Fruit fly (Drosophila melanogaster) whole organism, embryonic: ENCODE results near the gene scramb2.

Experiments
- Asciz ChIP-seq: fragments of 200-800 bp; sonication (Bioruptor generic); optimal IDR thresholded peaks from 2 replicates; lab custom pipeline; 2017; ENCODE audit warnings: missing biosample characterization, mild to moderate bottlenecking, missing genetic modification characterization, missing genetic modification reagents
- BEAF-32 ChIP-seq: fragments of 200-800 bp; sonication (Bioruptor generic); optimal IDR thresholded peaks from 3 replicates; lab custom pipeline; 2017; ENCODE audit warnings: missing biosample characterization, missing genetic modification characterization, mild to moderate bottlenecking, moderate library complexity, missing genetic modification reagents
- Bgb ChIP-seq: fragments of 200-800 bp; sonication (Bioruptor generic); IDR thresholded peaks from 2 replicates; pipeline ENCODE4 v1.3.6; 2022; ENCODE audit warnings: missing biosample characterization, missing genetic modification characterization; ENCODE audit not compliant: partially characterized antibody
- Bteb2 ChIP-seq: fragments of 200-800 bp; sonication (Bioruptor generic); optimal IDR thresholded peaks from 2 replicates; lab custom pipeline; 2016; ENCODE audit warnings: missing biosample characterization, missing genetic modification characterization
- CG10321 ChIP-seq: fragments of 200-800 bp; sonication (Bioruptor generic); IDR thresholded peaks from 2 replicates; pipeline ENCODE4 v1.3.6; 2022; ENCODE audit warnings: missing biosample characterization, missing genetic modification characterization
- CG10431 ChIP-seq: fragments of 200-800 bp; sonication (Bioruptor generic); optimal IDR thresholded peaks from 3 replicates; lab custom pipeline; 2018; ENCODE audit warnings: missing biosample characterization, mild to moderate bottlenecking, missing genetic modification characterization
- CG10462 ChIP-seq: fragments of 200-800 bp; sonication (Bioruptor generic); optimal IDR thresholded peaks from 2 replicates; lab custom pipeline; 2016; ENCODE audit warnings: missing biosample characterization, missing genetic modification characterization
- CG11695 ChIP-seq: fragments of 200-800 bp; sonication (Bioruptor generic); IDR thresholded peaks from 3 replicates; pipeline ENCODE4 v1.3.6; 2022; ENCODE audit warnings: missing biosample characterization, missing genetic modification characterization
- CG13894 ChIP-seq: fragments of 200-800 bp; sonication (Bioruptor generic); optimal IDR thresholded peaks from 3 replicates; lab custom pipeline; 2018; ENCODE audit warnings: missing biosample characterization, mild to moderate bottlenecking, missing genetic modification characterization, moderate library complexity
- CG18476 ChIP-seq: fragments of 200-800 bp; sonication (Bioruptor generic); optimal IDR thresholded peaks from 2 replicates; lab custom pipeline; 2016; ENCODE audit warnings: missing biosample characterization, mild to moderate bottlenecking, missing genetic modification characterization
- CG2202 ChIP-seq: fragments of 200-800 bp; sonication (Bioruptor generic); optimal IDR thresholded peaks from 2 replicates; lab custom pipeline; 2018; ENCODE audit warnings: missing biosample characterization, mild to moderate bottlenecking, missing genetic modification characterization
- CG3065 ChIP-seq: fragments of 200-800 bp; sonication (Bioruptor generic); optimal IDR thresholded peaks from 2 replicates; lab custom pipeline; 2016; ENCODE audit warnings: missing biosample characterization, missing genetic modification characterization
- CG31388 ChIP-seq: fragments of 200-800 bp; sonication (Bioruptor generic); optimal IDR thresholded peaks from 2 replicates; lab custom pipeline; 2016; ENCODE audit warnings: missing biosample characterization, missing genetic modification characterization
- CG4328 ChIP-seq: fragments of 200-800 bp; sonication (Bioruptor generic); optimal IDR thresholded peaks from 3 replicates; lab custom pipeline; 2017; ENCODE audit warnings: missing biosample characterization, missing genetic modification reagents, missing genetic modification characterization
- CG7271 ChIP-seq: fragments of 200-800 bp; sonication (Bioruptor generic); optimal IDR thresholded peaks from 2 replicates; lab custom pipeline; 2018; ENCODE audit warnings: missing biosample characterization, mild to moderate bottlenecking, missing genetic modification characterization, moderate library complexity
- CG8924 ChIP-seq: fragments of 200-800 bp; optimal IDR thresholded peaks from 3 replicates; lab custom pipeline; 2019; ENCODE audit warnings: missing biosample characterization, mild to moderate bottlenecking, missing genetic modification characterization, moderate library complexity
- CHES-1-like ChIP-seq: fragments of 200-800 bp; sonication (Bioruptor generic); optimal IDR thresholded peaks from 2 replicates; lab custom pipeline; 2016; ENCODE audit warnings: missing biosample characterization, missing genetic modification characterization
- Doc2 ChIP-seq: fragments of 200-800 bp; sonication (Bioruptor generic); IDR thresholded peaks from 2 replicates; pipeline ENCODE4 v1.3.6; 2022; ENCODE audit warnings: missing biosample characterization, missing genetic modification characterization
- ERR ChIP-seq: fragments of 200-800 bp; sonication (Bioruptor generic); optimal IDR thresholded peaks from 2 replicates; lab custom pipeline; 2016; ENCODE audit warnings: missing biosample characterization, missing genetic modification characterization
- H2.0 ChIP-seq: fragments of 200-800 bp; sonication (Bioruptor generic); IDR thresholded peaks from 2 replicates; pipeline ENCODE4 v1.3.6; 2022; ENCODE audit warnings: missing biosample characterization, missing genetic modification characterization
- HLH3B ChIP-seq: fragments of 200-800 bp; sonication (Bioruptor generic); IDR thresholded peaks from 2 replicates; pipeline ENCODE4 v1.3.6; 2022; ENCODE audit warnings: missing biosample characterization, missing genetic modification characterization
- Hmx ChIP-seq: fragments of 200-800 bp; sonication (Bioruptor generic); optimal IDR thresholded peaks from 2 replicates; lab custom pipeline; 2016; ENCODE audit warnings: missing biosample characterization, missing genetic modification characterization
- Hr51 ChIP-seq, 2 experiments: fragments of 200-800 bp; sonication (Bioruptor generic); optimal IDR thresholded peaks; 2 replicates in 1 of 2; 3 replicates in 1 of 2; lab custom pipeline; 2016 to 2018; ENCODE audit warnings: missing biosample characterization in 2 of 2, missing genetic modification characterization in 2 of 2, mild to moderate bottlenecking in 1 of 2, moderate library complexity in 1 of 2
- MTF-1 ChIP-seq: fragments of 200-800 bp; sonication (Bioruptor generic); optimal IDR thresholded peaks from 2 replicates; lab custom pipeline; 2018; ENCODE audit warnings: missing biosample characterization, mild to moderate bottlenecking, missing genetic modification characterization, borderline replicate concordance
- Mad ChIP-seq: fragments of 200-800 bp; sonication (Bioruptor generic); optimal IDR thresholded peaks from 2 replicates; lab custom pipeline; 2016; ENCODE audit warnings: missing biosample characterization, missing genetic modification characterization
- Oli ChIP-seq: fragments of 200-800 bp; sonication (Bioruptor generic); optimal IDR thresholded peaks from 2 replicates; lab custom pipeline; 2018; ENCODE audit warnings: missing biosample characterization, mild to moderate bottlenecking, missing genetic modification characterization, moderate library complexity
- Usf ChIP-seq: fragments of 200-800 bp; sonication (Bioruptor generic); optimal IDR thresholded peaks from 2 replicates; lab custom pipeline; 2017; ENCODE audit warnings: missing genotype, missing biosample characterization, missing genetic modification characterization
- al ChIP-seq: fragments of 200-800 bp; sonication (Bioruptor generic); IDR thresholded peaks from 2 replicates; pipeline ENCODE4 v1.3.6; 2022; ENCODE audit warnings: missing biosample characterization, missing genetic modification characterization
- ap ChIP-seq: fragments of 200-800 bp; sonication (Bioruptor generic); IDR thresholded peaks from 2 replicates; pipeline ENCODE4 v1.3.6; 2022; ENCODE audit warnings: missing biosample characterization, missing genetic modification characterization
- br ChIP-seq: fragments of >200 bp; optimal IDR thresholded peaks from 2 replicates; lab custom pipeline; 2017
- bsh ChIP-seq, 2 experiments: fragments of 200-800 bp; sonication (Bioruptor generic); optimal IDR thresholded peaks; 2 replicates each; lab custom pipeline; 2017 to 2018; ENCODE audit warnings: mild to moderate bottlenecking in 2 of 2, missing biosample characterization in 2 of 2, missing genetic modification characterization in 2 of 2, moderate library complexity in 1 of 2
- cas ChIP-seq: fragments of 200-800 bp; sonication (Bioruptor generic); IDR thresholded peaks from 2 replicates; pipeline ENCODE4 v1.3.6; 2022; ENCODE audit warnings: missing biosample characterization, missing genetic modification characterization
- disco-r ChIP-seq: fragments of 200-800 bp; sonication (Bioruptor generic); optimal IDR thresholded peaks from 2 replicates; lab custom pipeline; 2016; ENCODE audit warnings: missing biosample characterization, missing genetic modification characterization
- emc ChIP-seq: fragments of 200-800 bp; sonication (Bioruptor generic); optimal IDR thresholded peaks from 2 replicates; lab custom pipeline; 2016; ENCODE audit warnings: missing biosample characterization, missing genetic modification characterization
- fru ChIP-seq: fragments of >200 bp; optimal IDR thresholded peaks from 2 replicates; lab custom pipeline; 2017
- gce ChIP-seq: fragments of 200-800 bp; sonication (Bioruptor generic); IDR thresholded peaks from 3 replicates; pipeline ENCODE4 v1.3.6; 2022; ENCODE audit warnings: missing biosample characterization, missing genetic modification characterization
- ham ChIP-seq: fragments of 200-800 bp; sonication (Bioruptor generic); IDR thresholded peaks from 2 replicates; pipeline ENCODE4 v1.3.6; 2022; ENCODE audit warnings: missing biosample characterization, missing genetic modification characterization
- hkb ChIP-seq, 2 experiments: fragments of 200-800 bp in 1 of 2; fragments of >200 bp in 1 of 2; sonication (Bioruptor generic) in 1 of 2; IDR thresholded peaks in 1 of 2; optimal IDR thresholded peaks in 1 of 2; 2 replicates each; pipeline versions ENCODE4 v1.3.6 to Lab custom; 2017 to 2022; ENCODE audit warnings: missing biosample characterization in 1 of 2, missing genetic modification characterization in 1 of 2
- insv ChIP-seq, 2 experiments: fragments of 200-800 bp; sonication (Bioruptor generic); optimal IDR thresholded peaks; 3 replicates each; lab custom pipeline; 2016 to 2018; ENCODE audit warnings: missing biosample characterization in 2 of 2, missing genetic modification characterization in 2 of 2
- jigr1 ChIP-seq: fragments of 200-800 bp; sonication (Bioruptor generic); IDR thresholded peaks from 3 replicates; pipeline ENCODE4 v1.3.6; 2022; ENCODE audit warnings: missing biosample characterization, missing genetic modification characterization
- mld ChIP-seq: fragments of 200-800 bp; sonication (Bioruptor generic); IDR thresholded peaks from 3 replicates; pipeline ENCODE4 v1.3.6; 2022; ENCODE audit warnings: missing biosample characterization, missing genetic modification characterization; ENCODE audit not compliant: partially characterized antibody
- pb ChIP-seq: fragments of 200-800 bp; sonication (Bioruptor generic); optimal IDR thresholded peaks from 3 replicates; lab custom pipeline; 2016; ENCODE audit warnings: missing biosample characterization, missing genetic modification characterization
- ranshi ChIP-seq: fragments of 200-800 bp; sonication (Bioruptor generic); IDR thresholded peaks from 2 replicates; pipeline ENCODE4 v1.3.6; 2022; ENCODE audit warnings: missing biosample characterization, missing genetic modification characterization
- sc ChIP-seq, 3 experiments: fragments of >200 bp in 2 of 3; fragments of 200-800 bp in 1 of 3; sonication (Bioruptor generic) in 1 of 3; optimal IDR thresholded peaks; 2 replicates in 2 of 3; 3 replicates in 1 of 3; lab custom pipeline; 2017; ENCODE audit warnings: mild to moderate bottlenecking in 1 of 3, missing biosample characterization in 1 of 3, missing genetic modification characterization in 1 of 3, missing genetic modification reagents in 1 of 3
- schlank ChIP-seq: fragments of 200-800 bp; sonication (Bioruptor generic); optimal IDR thresholded peaks from 2 replicates; lab custom pipeline; 2018; ENCODE audit warnings: missing biosample characterization, mild to moderate bottlenecking, missing genetic modification characterization
- ssp ChIP-seq: fragments of 200-800 bp; sonication (Bioruptor generic); IDR thresholded peaks from 2 replicates; pipeline ENCODE4 v1.3.6; 2022; ENCODE audit warnings: missing biosample characterization, missing genetic modification characterization
- tin ChIP-seq: fragments of 200-800 bp; sonication (Bioruptor generic); optimal IDR thresholded peaks from 3 replicates; lab custom pipeline; 2016; ENCODE audit warnings: missing biosample characterization, missing genetic modification characterization
- tna ChIP-seq: fragments of 200-800 bp; sonication (Bioruptor generic); IDR thresholded peaks from 2 replicates; pipeline ENCODE4 v1.3.6; 2022; ENCODE audit warnings: missing biosample characterization, missing genetic modification characterization; ENCODE audit not compliant: partially characterized antibody
- zfh1 ChIP-seq: fragments of 200-800 bp; sonication (Bioruptor generic); IDR thresholded peaks from 3 replicates; pipeline ENCODE4 v1.3.6; 2022; ENCODE audit warnings: missing biosample characterization, missing genetic modification characterization

scramb2 gene

DNA sequence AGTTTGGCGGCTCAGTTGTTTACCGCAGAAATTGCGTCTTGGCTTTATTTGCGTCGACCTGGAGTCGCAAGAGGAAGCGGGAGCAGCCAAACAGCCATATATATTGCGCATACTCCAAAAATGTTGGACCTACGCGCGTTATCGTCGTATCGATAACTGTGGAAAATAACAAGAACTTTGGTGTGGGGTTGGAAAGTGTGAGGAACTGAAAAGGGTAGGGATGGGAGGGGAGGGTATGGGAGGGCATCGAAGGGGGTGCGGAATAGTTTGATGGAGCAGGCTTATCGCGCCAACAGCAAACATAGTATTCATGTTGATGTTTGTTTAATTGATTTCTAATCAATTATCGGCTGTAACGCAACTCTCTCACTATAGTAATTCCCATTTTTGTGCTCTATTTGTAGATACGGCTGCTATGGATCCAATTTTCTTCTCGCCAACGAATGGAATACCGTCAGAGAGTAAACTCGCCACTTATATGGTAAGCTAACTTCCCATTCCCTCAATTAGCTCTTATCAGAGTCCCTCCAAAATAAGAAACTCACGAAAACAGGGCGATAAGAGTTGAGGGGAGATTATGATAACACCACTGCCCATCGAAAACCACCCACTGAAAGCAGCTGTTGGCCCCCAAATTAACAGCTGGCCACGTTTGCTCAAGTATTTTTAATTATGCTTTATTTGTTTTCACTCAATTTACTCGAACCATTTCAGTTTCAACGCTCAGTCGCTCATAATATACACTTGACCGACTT is 36.9 kb upstream of the scramb2 start (continued):
- TF ChIP-seq CG13894 (tag; lab: Kevin White, UChicago) (peak; percentile 88), al (GFP tag; lab: Robert Waterston, UW) (no peak), CG7271 (tag; lab: Kevin White, UChicago) (no peak), CG3065 (GFP tag; lab: Kevin White, UChicago) (no peak), br (lab: Kevin White, UChicago) (no peak), ap (GFP tag; lab: Robert Waterston, UW) (no peak), Oli (tag; lab: Kevin White, UChicago) (no peak), fru (lab: Kevin White, UChicago) (no peak), CG10321 (GFP tag; lab: Robert Waterston, UW) (no peak), Hmx (GFP tag; lab: Kevin White, UChicago) (no peak), CHES-1-like (GFP tag; lab: Kevin White, UChicago) (peak; percentile 50), gce (peak; percentile 65; the same call in 1 of the 3 replicates), pb (no peak), CG10462 (GFP tag; lab: Kevin White, UChicago) (no peak), mld (GFP tag; lab: Robert Waterston, UW) (no peak), emc (GFP tag; lab: Kevin White, UChicago) (no peak), Bteb2 (GFP tag; lab: Kevin White, UChicago) (no peak), tin (GFP tag; lab: Kevin White, UChicago) (no peak), tna (GFP tag; lab: Robert Waterston, UW) (no peak), CG10431 (GFP tag; lab: Kevin White, UChicago) (peak; percentile 73), HLH3B (peak; percentile 47; the same call in 1 of the 2 replicates), CG4328 (GFP tag; lab: Kevin White, UChicago) (peak; percentile 76), Bgb (GFP tag; lab: Robert Waterston, UW) (no peak; the same call in 1 of the 2 replicates), CG8924 (tag; lab: Kevin White, UChicago) (peak; percentile 24), bsh (GFP tag; optimal IDR thresholded peaks at IDR 0.05; lab: Kevin White, UChicago) (peak in 1 of 2 experiments; percentile 57), Mad (GFP tag; lab: Kevin White, UChicago) (no peak), ssp (no peak), Asciz (GFP tag; lab: Kevin White, UChicago) (peak; percentile 66), hkb (optimal IDR thresholded peaks at IDR 0.05; lab: Kevin White, UChicago) (no peak), hkb (GFP tag; IDR thresholded peaks at IDR 0.05; lab: Robert Waterston, UW) (peak; percentile 32; the same call in 1 of the 2 replicates), ranshi (peak; percentile 60; the same call in 1 of the 2 replicates), cas (GFP tag; lab: Robert Waterston, UW) (no peak), H2.0 (GFP tag; lab: Robert Waterston, UW) (no peak), CG11695 (peak; percentile 33; the same call in 1 of the 3 replicates), CG31388 (GFP tag; lab: Kevin White, UChicago) (no peak), CG18476 (GFP tag; lab: Kevin White, UChicago) (no peak), ERR (peak; percentile 31), sc (optimal IDR thresholded peaks at IDR 0.05; lab: Kevin White, UChicago) (no peak), sc (GFP tag; optimal IDR thresholded peaks at IDR 0.05; lab: Kevin White, UChicago) (peak; percentile 45), insv (GFP tag; optimal IDR thresholded peaks at IDR 0.05; lab: Kevin White, UChicago) (no peak), Hr51 (GFP tag; optimal IDR thresholded peaks at IDR 0.05; lab: Kevin White, UChicago) (peak in 1 of 2 experiments; percentile 54), disco-r (no peak), ham (GFP tag; lab: Robert Waterston, UW) (no peak), MTF-1 (GFP tag; lab: Kevin White, UChicago) (peak; percentile 79), BEAF-32 (GFP tag; lab: Kevin White, UChicago) (no peak), CG2202 (peak; percentile 85), Usf (GFP tag; lab: Kevin White, UChicago) (no peak), schlank (tag; lab: Kevin White, UChicago) (peak; percentile 50), Doc2 (GFP tag; lab: Robert Waterston, UW) (no peak), zfh1 (GFP tag; lab: Robert Waterston, UW) (peak; percentile 70; the same call in 2 of the 3 replicates), jigr1 (no peak)
